Worm (Caenorhabditis elegans) whole organism, young adult: ENCODE data around the gene tag-322.

Source experiments
- D2030.7 ChIP-seq: fragments of 200-800 bp; sonication (Bioruptor generic); IDR thresholded peaks from 2 replicates; pipeline ENCODE4 v1.3.6; 2022; ENCODE audit warnings: missing genetic modification reagents, missing genetic modification characterization, missing compliant biosample characterization
- F22D6.2 ChIP-seq: sonication (generic microtip); optimal IDR thresholded peaks from 2 replicates; lab custom pipeline; 2016; ENCODE audit warnings: mild to moderate bottlenecking, missing genetic modification characterization, missing compliant biosample characterization
- F39B2.1 ChIP-seq: fragments of 200-800 bp; sonication (Bioruptor generic); IDR thresholded peaks from 2 replicates; pipeline ENCODE4 v1.3.6; 2022; ENCODE audit warnings: missing genetic modification reagents, missing genetic modification characterization, missing compliant biosample characterization
- F55B11.4 ChIP-seq: sonication (generic microtip); optimal IDR thresholded peaks from 2 replicates; lab custom pipeline; 2016; ENCODE audit warnings: missing compliant biosample characterization, missing genetic modification characterization, borderline replicate concordance; ENCODE audit not compliant: insufficient read depth
- F57A8.1 ChIP-seq: fragments of 200-800 bp; sonication (Bioruptor generic); optimal IDR thresholded peaks from 2 replicates; lab custom pipeline; 2018; ENCODE audit warnings: mild to moderate bottlenecking, missing genetic modification characterization, moderate library complexity, missing compliant biosample characterization
- K12H6.12 ChIP-seq: fragments of 200-800 bp; sonication (Bioruptor generic); optimal IDR thresholded peaks from 2 replicates; lab custom pipeline; 2018; ENCODE audit warnings: mild to moderate bottlenecking, missing genetic modification characterization, missing compliant biosample characterization
- Y53F4B.3 ChIP-seq: fragments of 200-800 bp; sonication (Bioruptor generic); IDR thresholded peaks from 2 replicates; pipeline ENCODE4 v1.3.6; 2022; ENCODE audit warnings: missing genetic modification reagents, missing genetic modification characterization, missing compliant biosample characterization
- ama-1 ChIP-seq, 3 experiments: fragments of 150-350 bp in 1 of 3; sonication (generic microtip) in 2 of 3; optimal IDR thresholded peaks; 2 replicates each; lab custom pipeline; 2014 to 2018; ENCODE audit warnings: missing biosample characterization in 2 of 3, missing genetic modification characterization in 2 of 3, missing genetic modification reagents in 2 of 3
- aptf-3 ChIP-seq: fragments of 200-800 bp; sonication (Bioruptor generic); IDR thresholded peaks from 2 replicates; pipeline ENCODE4 v1.3.6; 2022; ENCODE audit warnings: missing genetic modification characterization, missing compliant biosample characterization
- attf-3 ChIP-seq: fragments of 200-800 bp; sonication (Bioruptor generic); conservative IDR thresholded peaks from 2 replicates; pipeline ENCODE4 v1.3.6; 2022; ENCODE audit warnings: missing genetic modification reagents, missing genetic modification characterization, missing compliant biosample characterization
- ceh-100 ChIP-seq: fragments of 200-800 bp; sonication (Bioruptor generic); IDR thresholded peaks from 2 replicates; pipeline ENCODE4 v1.3.6; 2022; ENCODE audit warnings: missing genetic modification reagents, missing genetic modification characterization, missing compliant biosample characterization
- ceh-40 ChIP-seq: fragments of 200-800 bp; sonication (Bioruptor generic); IDR thresholded peaks from 2 replicates; pipeline ENCODE4 v1.3.6; 2022; ENCODE audit warnings: missing genetic modification characterization, missing compliant biosample characterization
- ceh-91 ChIP-seq: fragments of 200-800 bp; sonication (Bioruptor generic); IDR thresholded peaks from 2 replicates; pipeline ENCODE4 v1.3.6; 2022; ENCODE audit warnings: missing genetic modification reagents, missing genetic modification characterization, missing compliant biosample characterization
- dox-1 ChIP-seq: fragments of 200-800 bp; sonication (Bioruptor generic); IDR thresholded peaks from 2 replicates; pipeline ENCODE4 v1.3.6; 2022; ENCODE audit warnings: missing genetic modification reagents, missing genetic modification characterization, missing compliant biosample characterization
- dpff-1 ChIP-seq: sonication (generic microtip); optimal IDR thresholded peaks from 2 replicates; lab custom pipeline; 2017; ENCODE audit warnings: mild to moderate bottlenecking, missing genetic modification characterization, missing compliant biosample characterization
- egl-44 ChIP-seq: fragments of 200-800 bp; sonication (Bioruptor generic); IDR thresholded peaks from 2 replicates; pipeline ENCODE4 v1.3.6; 2022; ENCODE audit warnings: missing genetic modification reagents, missing genetic modification characterization, missing compliant biosample characterization
- egrh-3 ChIP-seq: fragments of 200-800 bp; sonication (Bioruptor generic); IDR thresholded peaks from 2 replicates; pipeline ENCODE4 v1.3.6; 2022; ENCODE audit warnings: missing genetic modification reagents, missing genetic modification characterization, missing compliant biosample characterization
- hrde-1 ChIP-seq: sonication (generic microtip); optimal IDR thresholded peaks from 2 replicates; lab custom pipeline; 2016; ENCODE audit warnings: missing genetic modification characterization, mild to moderate bottlenecking, missing compliant biosample characterization, moderate library complexity, missing genotype, missing genetic modification reagents, borderline replicate concordance
- let-607 ChIP-seq, 2 experiments: fragments of 200-800 bp in 1 of 2; sonication (Bioruptor generic) in 1 of 2; sonication (generic microtip) in 1 of 2; optimal IDR thresholded peaks; 2 replicates each; lab custom pipeline; 2016 to 2018; ENCODE audit warnings: mild to moderate bottlenecking in 2 of 2, missing compliant biosample characterization in 2 of 2, missing genetic modification characterization in 2 of 2, moderate library complexity in 2 of 2, missing genotype in 1 of 2
- lin-40 ChIP-seq: sonication (generic microtip); optimal IDR thresholded peaks from 2 replicates; lab custom pipeline; 2016; ENCODE audit warnings: missing genetic modification characterization, mild to moderate bottlenecking, missing compliant biosample characterization, missing genotype, missing genetic modification reagents
- madf-8 ChIP-seq: fragments of 200-800 bp; sonication (Bioruptor generic); conservative IDR thresholded peaks from 2 replicates; pipeline ENCODE4 v1.3.6; 2022; ENCODE audit warnings: missing genetic modification reagents, missing genetic modification characterization, missing compliant biosample characterization
- mcd-1 ChIP-seq: fragments of 200-800 bp; sonication (Bioruptor generic); IDR thresholded peaks from 2 replicates; pipeline ENCODE4 v1.3.6; 2022; ENCODE audit warnings: missing genetic modification reagents, missing genetic modification characterization, missing compliant biosample characterization
- nfya-2 ChIP-seq: fragments of 200-800 bp; sonication (Bioruptor generic); IDR thresholded peaks from 2 replicates; pipeline ENCODE4 v1.3.6; 2022; ENCODE audit warnings: missing genetic modification reagents, missing genetic modification characterization, missing compliant biosample characterization
- nfyb-1 ChIP-seq: fragments of 200-800 bp; sonication (Bioruptor generic); IDR thresholded peaks from 2 replicates; pipeline ENCODE4 v1.3.6; 2022; ENCODE audit warnings: missing genetic modification reagents, missing genetic modification characterization, missing compliant biosample characterization
- nhr-90 ChIP-seq: sonication (generic microtip); optimal IDR thresholded peaks from 2 replicates; lab custom pipeline; 2016; ENCODE audit warnings: missing genotype, mild to moderate bottlenecking, missing genetic modification characterization, missing compliant biosample characterization
- snpc-1.1 ChIP-seq: sonication (generic microtip); optimal IDR thresholded peaks from 2 replicates; lab custom pipeline; 2017; ENCODE audit warnings: missing genetic modification characterization, mild to moderate bottlenecking, missing compliant biosample characterization, antibody characterized with exemption, moderate library complexity, missing genotype, missing genetic modification reagents; ENCODE audit not compliant: insufficient read depth
- snpc-3.4 ChIP-seq: sonication (generic microtip); optimal IDR thresholded peaks from 2 replicates; lab custom pipeline; 2017; ENCODE audit warnings: missing genetic modification characterization, mild to moderate bottlenecking, missing compliant biosample characterization, antibody characterized with exemption, moderate library complexity, missing genotype, missing genetic modification reagents
- somi-1 ChIP-seq: fragments of 200-800 bp; sonication (Bioruptor generic); optimal IDR thresholded peaks from 2 replicates; lab custom pipeline; 2018; ENCODE audit warnings: mild to moderate bottlenecking, missing genetic modification characterization, missing compliant biosample characterization
- unc-62 ChIP-seq: fragments of 150-350 bp; optimal IDR thresholded peaks from 2 replicates; lab custom pipeline; 2014; ENCODE audit warnings: missing biosample characterization, missing genetic modification reagents, missing genetic modification characterization
- xnd-1 ChIP-seq: sonication (generic microtip); optimal IDR thresholded peaks from 2 replicates; lab custom pipeline; 2016; ENCODE audit warnings: missing genotype, missing genetic modification reagents, missing genetic modification characterization, missing compliant biosample characterization
- zfh-2 ChIP-seq: fragments of 200-800 bp; sonication (Bioruptor generic); conservative IDR thresholded peaks from 2 replicates; pipeline ENCODE4 v1.3.6; 2022; ENCODE audit warnings: missing genetic modification reagents, missing genetic modification characterization, missing compliant biosample characterization

tag-322 gene

DNA sequence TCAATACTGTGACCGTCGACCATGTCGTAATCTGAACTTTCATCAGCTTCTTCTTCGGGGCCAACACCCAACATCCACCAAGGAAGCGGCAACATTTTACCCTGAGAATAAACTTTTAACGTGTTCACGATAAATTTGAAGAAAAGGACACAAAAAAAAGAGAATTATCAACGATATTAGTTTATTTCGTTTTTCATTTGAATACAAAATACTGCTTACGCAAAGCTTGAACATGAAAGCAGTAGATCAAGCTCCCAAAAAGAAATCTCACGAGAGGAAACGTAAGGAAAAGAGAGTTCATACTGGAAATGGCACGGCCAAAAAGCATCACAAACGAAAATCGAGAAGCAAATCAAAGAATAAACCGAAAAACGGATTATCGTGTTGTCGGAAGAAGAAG lies 21.6 kb downstream of the tag-322 start, which contains the start of the genes C46A5.6 and C46A5.1:
Gene C46A5.6 (minus strand): TSS at position 101 of the 400 bp plus-strand sequence.
Gene C46A5.1 (plus strand): TSS at position 184 of the 400 bp plus-strand sequence.
- TF ChIP-seq dox-1 (GFP tag; lab: Robert Waterston, UW) (no peak), Y53F4B.3 (GFP tag; lab: Robert Waterston, UW) (no peak), madf-8 (GFP tag; lab: Robert Waterston, UW) (no peak), nhr-90 (no peak), zfh-2 (GFP tag; lab: Robert Waterston, UW) (no peak), F57A8.1 (no peak)

DNA sequence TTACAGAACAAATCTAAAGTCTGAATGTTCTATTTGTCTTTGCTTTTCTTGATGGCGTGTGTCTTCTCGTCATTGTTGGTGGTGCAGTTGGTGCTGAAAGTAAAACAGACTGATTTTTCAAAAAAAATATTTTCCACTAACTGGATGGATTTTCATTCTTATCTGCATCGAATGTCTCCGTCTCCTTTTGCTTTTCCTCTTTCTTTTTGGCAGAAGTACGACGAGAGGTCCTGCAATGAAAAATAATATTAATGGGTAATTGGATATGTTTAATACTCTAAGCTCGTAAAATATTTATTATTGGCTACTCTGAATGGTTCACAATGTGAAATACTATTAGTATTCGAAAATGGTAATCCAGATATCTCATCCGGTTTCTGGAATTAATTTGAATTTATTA lies 25.2 kb downstream of the tag-322 start, which contains the start of gene del-7:
Gene del-7 (plus strand): TSS at position 301 of the 400 bp plus-strand sequence.
- no peak for TF ChIP-seq ama-1 (optimal IDR thresholded peaks at IDR 0.05; lab: Kevin White, UChicago)
- TF ChIP-seq ama-1 (GFP tag; optimal IDR thresholded peaks at IDR 0.05; lab: Kevin White, UChicago): no peak
- no peak for TF ChIP-seq unc-62
- no peak for TF ChIP-seq lin-40 (tag; lab: Kevin White, UChicago)
- TF ChIP-seq xnd-1 (tag; lab: Kevin White, UChicago): no peak
- TF ChIP-seq F39B2.1 (GFP tag; lab: Robert Waterston, UW): no peak
- no peak for TF ChIP-seq hrde-1 (tag; lab: Kevin White, UChicago)
- TF ChIP-seq K12H6.12 (tag; lab: Kevin White, UChicago): no peak
- no peak for TF ChIP-seq Y53F4B.3 (GFP tag; lab: Robert Waterston, UW)
- TF ChIP-seq nfyb-1 (GFP tag; lab: Robert Waterston, UW): no peak
- no peak for TF ChIP-seq somi-1 (GFP tag; lab: Kevin White, UChicago)
- TF ChIP-seq snpc-1.1 (tag; lab: Kevin White, UChicago): no peak

DNA sequence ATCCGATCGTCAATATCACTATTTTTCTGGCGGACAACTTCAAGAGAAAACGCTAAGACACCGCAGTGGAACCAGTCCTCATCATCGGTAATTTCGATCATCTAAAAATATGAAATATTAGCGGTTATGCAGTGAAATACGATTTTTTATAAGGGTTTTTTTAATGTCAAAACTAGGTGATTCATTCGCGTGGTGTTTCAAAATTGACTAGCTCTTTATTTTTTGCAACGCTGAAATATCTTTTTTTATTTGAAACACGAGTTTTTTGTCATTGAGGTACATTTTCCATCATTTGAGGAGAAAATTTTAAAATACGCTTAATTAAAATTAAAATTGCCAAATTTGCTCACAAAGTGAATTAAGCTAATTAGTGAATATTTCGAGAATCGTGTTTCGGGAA lies 25.8 kb downstream of the tag-322 start, which contains the start of gene dsb-3:
Gene dsb-3 (minus strand): TSS at position 101 of the 400 bp plus-strand sequence.
- TF ChIP-seq F55B11.4 (tag; lab: Kevin White, UChicago) (no peak), D2030.7 (GFP tag; lab: Robert Waterston, UW) (no peak), mcd-1 (GFP tag; lab: Robert Waterston, UW) (no peak), nhr-90 (no peak), attf-3 (GFP tag; lab: Robert Waterston, UW) (no peak), nfya-2 (GFP tag; lab: Robert Waterston, UW) (no peak), K12H6.12 (tag; lab: Kevin White, UChicago) (no peak), F22D6.2 (tag; lab: Kevin White, UChicago) (no peak), lin-40 (tag; lab: Kevin White, UChicago) (no peak), egl-44 (no peak), egrh-3 (GFP tag; lab: Robert Waterston, UW) (no peak), ceh-91 (GFP tag; lab: Robert Waterston, UW) (no peak), dpff-1 (tag; lab: Kevin White, UChicago) (no peak), let-607 (tag; optimal IDR thresholded peaks at IDR 0.05; lab: Kevin White, UChicago) (no peak), ceh-40 (GFP tag; lab: Robert Waterston, UW) (no peak), madf-8 (GFP tag; lab: Robert Waterston, UW) (no peak)

DNA sequence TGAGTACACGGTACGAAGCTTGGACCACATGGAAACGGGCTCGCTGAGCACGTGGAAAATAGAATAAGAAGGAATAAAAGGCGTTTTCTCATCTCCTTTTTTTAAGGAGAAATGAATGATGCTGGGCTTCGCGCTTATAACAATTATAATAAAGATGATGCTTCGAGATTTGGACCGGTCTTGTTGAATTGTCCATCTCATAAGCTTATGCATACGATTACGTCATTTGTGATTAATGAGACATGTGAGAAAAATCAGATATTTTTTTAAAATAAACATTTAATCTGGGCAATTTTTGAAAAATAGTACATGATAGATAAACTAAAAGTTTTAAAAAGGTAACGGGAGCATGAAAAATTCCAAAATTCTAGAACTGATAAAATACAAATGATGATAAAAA lies 28.1 kb downstream of the tag-322 start, which contains the start of gene C46A5.4:
Gene C46A5.4 (minus strand): TSS at position 101 of the 400 bp plus-strand sequence.
- TF ChIP-seq snpc-3.4 (tag; lab: Kevin White, UChicago): no peak
- TF ChIP-seq aptf-3: no peak
- TF ChIP-seq egrh-3 (GFP tag; lab: Robert Waterston, UW): no peak
- no peak for TF ChIP-seq ceh-100
- TF ChIP-seq snpc-1.1 (tag; lab: Kevin White, UChicago): no peak
